Worm (Caenorhabditis elegans) whole organism, late embryonic: ENCODE measurements around the gene wrt-9.

Source experiments
- T23F11.4 ChIP-seq: fragments of 200-800 bp; sonication (Bioruptor generic); optimal IDR thresholded peaks from 2 replicates; lab custom pipeline; 2018; ENCODE audit warnings: mild to moderate bottlenecking, missing genetic modification characterization, missing compliant biosample characterization
- elt-2 ChIP-seq: sonication (generic microtip); optimal IDR thresholded peaks from 2 replicates; lab custom pipeline; 2016; ENCODE audit warnings: missing genetic modification reagents, missing genetic modification characterization, missing compliant biosample characterization
- lin-11 ChIP-seq: fragments of 200-800 bp; sonication (Bioruptor generic); optimal IDR thresholded peaks from 2 replicates; lab custom pipeline; 2018; ENCODE audit warnings: mild to moderate bottlenecking, missing genetic modification characterization, missing compliant biosample characterization
- nfya-1 ChIP-seq: sonication (generic microtip); optimal IDR thresholded peaks from 2 replicates; lab custom pipeline; 2017; ENCODE audit warnings: missing genetic modification characterization, mild to moderate bottlenecking, missing compliant biosample characterization, antibody characterized with exemption, moderate library complexity
- nhr-232 ChIP-seq: sonication (generic microtip); optimal IDR thresholded peaks from 2 replicates; lab custom pipeline; 2016; ENCODE audit warnings: missing genetic modification characterization, missing compliant biosample characterization
- ref-2 ChIP-seq: sonication (generic microtip); optimal IDR thresholded peaks from 2 replicates; lab custom pipeline; 2016; ENCODE audit warnings: missing genetic modification characterization, missing compliant biosample characterization
- rnt-1 ChIP-seq: sonication (generic microtip); optimal IDR thresholded peaks from 2 replicates; lab custom pipeline; 2016; ENCODE audit warnings: missing genetic modification characterization, missing compliant biosample characterization
- sox-2 ChIP-seq: fragments of 200-800 bp; sonication (Bioruptor generic); IDR thresholded peaks from 2 replicates; pipeline ENCODE4 v1.3.6; 2022; ENCODE audit warnings: missing genetic modification reagents, missing genetic modification characterization, missing compliant biosample characterization
- unc-42 ChIP-seq: sonication (generic microtip); optimal IDR thresholded peaks from 2 replicates; lab custom pipeline; 2016; ENCODE audit warnings: missing genotype, missing genetic modification characterization, missing compliant biosample characterization

DNA sequence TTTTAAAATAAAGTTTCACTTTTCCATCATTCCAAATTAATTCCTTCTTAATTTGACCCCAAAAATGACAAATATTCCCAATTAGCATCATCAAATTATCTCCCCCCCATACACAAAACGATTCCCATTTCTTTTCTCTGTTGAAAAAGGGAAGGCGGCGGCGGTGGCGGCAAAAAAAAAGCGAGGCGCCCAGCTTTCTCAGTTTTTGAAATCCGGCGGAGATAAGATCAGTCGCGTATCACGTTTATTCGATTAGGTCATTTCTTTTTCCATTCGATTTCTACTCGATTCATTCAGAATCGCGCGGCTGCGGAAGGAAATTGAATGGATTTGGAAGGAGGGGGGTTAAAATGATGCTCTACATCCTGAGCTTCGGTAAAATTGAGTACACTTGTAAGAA lies 7.5 kb downstream of the wrt-9 start:
- TF ChIP-seq ref-2 (tag; lab: Kevin White, UChicago) (no peak), elt-2 (no peak), nhr-232 (tag; lab: Kevin White, UChicago) (no peak), T23F11.4 (no peak), unc-42 (tag; lab: Kevin White, UChicago) (no peak), sox-2 (GFP tag; lab: Robert Waterston, UW) (no peak), lin-11 (no peak), nfya-1 (tag; lab: Kevin White, UChicago) (no peak), rnt-1 (tag; lab: Kevin White, UChicago) (no peak)
